Worm (Caenorhabditis elegans): ENCODE data around the gene Y69A2AL.2.

DNA sequence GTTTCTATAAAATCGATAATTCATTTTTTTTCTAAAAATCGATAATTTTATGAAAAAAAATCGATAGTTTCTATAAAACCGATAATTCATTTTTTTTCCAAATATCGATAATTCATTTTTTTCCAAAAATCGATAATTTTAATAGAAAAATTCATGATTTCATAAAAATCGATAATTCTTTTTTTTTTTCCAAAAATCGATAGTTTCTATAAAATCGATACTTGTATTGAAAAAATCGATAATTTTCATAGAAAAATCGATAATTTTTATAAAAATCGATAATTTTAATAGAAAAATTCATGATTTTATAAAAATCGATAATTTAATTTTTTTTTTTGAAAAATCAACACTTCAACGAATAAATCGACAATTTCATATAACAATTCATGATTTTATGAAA, 47.2 kb downstream of the Y69A2AL.2 start:
- no peak for TF ChIP-seq elt-3 (tag; optimal IDR thresholded peaks at IDR 0.05)
- no peak for TF ChIP-seq elt-2 (tag; optimal IDR thresholded peaks at IDR 0.05)
- TF ChIP-seq hpl-2 (GFP tag; optimal IDR thresholded peaks at IDR 0.05), result no peak
- no peak for TF ChIP-seq ztf-11 (tag; optimal IDR thresholded peaks at IDR 0.05)
- no peak for TF ChIP-seq hlh-17 (GFP tag; optimal IDR thresholded peaks at IDR 0.05; ENCODE audit: borderline replicate concordance)
- TF ChIP-seq fkh-4 (tag; optimal IDR thresholded peaks at IDR 0.05; ENCODE audit: borderline replicate concordance), result no peak
- TF ChIP-seq unc-62 (GFP tag; optimal IDR thresholded peaks at IDR 0.05), result no peak
- TF ChIP-seq nhr-77 (tag; optimal IDR thresholded peaks at IDR 0.05), result no peak
- TF ChIP-seq pag-3 (tag; optimal IDR thresholded peaks at IDR 0.05; ENCODE audit: borderline replicate concordance, insufficient read depth), result no peak
- TF ChIP-seq nhr-20 (tag; optimal IDR thresholded peaks at IDR 0.05), result no peak
- TF ChIP-seq lin-13 (GFP tag; optimal IDR thresholded peaks at IDR 0.05), result no peak
- no peak for TF ChIP-seq snpc-4 (tag; optimal IDR thresholded peaks at IDR 0.05)
- TF ChIP-seq nhr-237 (tag; optimal IDR thresholded peaks at IDR 0.05), result no peak
- no peak for TF ChIP-seq aly-2 (tag; optimal IDR thresholded peaks at IDR 0.05)

Measured in whole organism, L1 larva.